Worm (Caenorhabditis elegans): ENCODE results near the gene T24H10.1.

T24H10.1 gene

ce11 chrII:9127379-9127778 lies 28.2 kb downstream of the T24H10.1 start:
- TF ChIP-seq W03F9.2 (tag; optimal IDR thresholded peaks at IDR 0.05): no peak

ce11 chrII:9128132-9128531 lies 29.0 kb downstream of the T24H10.1 start:
- TF ChIP-seq W03F9.2 (tag; optimal IDR thresholded peaks at IDR 0.05) (peak; percentile 6), him-1 (tag; optimal IDR thresholded peaks at IDR 0.05) (no peak)

ce11 chrII:9130339-9130738 lies 31.2 kb downstream of the T24H10.1 start:
- TF ChIP-seq him-1 (tag; optimal IDR thresholded peaks at IDR 0.05) (no peak), W03F9.2 (tag; optimal IDR thresholded peaks at IDR 0.05) (no peak), dao-5 (tag; optimal IDR thresholded peaks at IDR 0.05) (no peak)

ce11 chrII:9131363-9131762 lies 32.2 kb downstream of the T24H10.1 start, which contains the start of gene C16D2.1:
Gene C16D2.1 (plus strand): TSS chrII:9131663.
- no peak for TF ChIP-seq W03F9.2 (tag; optimal IDR thresholded peaks at IDR 0.05)
- no peak for TF ChIP-seq dao-5 (tag; optimal IDR thresholded peaks at IDR 0.05)
- TF ChIP-seq him-1 (tag; optimal IDR thresholded peaks at IDR 0.05): no peak

- TF ChIP-seq dao-5 (tag; optimal IDR thresholded peaks at IDR 0.05) (no peak), him-1 (tag; optimal IDR thresholded peaks at IDR 0.05) (no peak), W03F9.2 (tag; optimal IDR thresholded peaks at IDR 0.05) (no peak)
Observed at ce11 chrII:9132338-9132737, 33.2 kb downstream of the T24H10.1 start.

ce11 chrII:9135878-9136277 lies 36.7 kb downstream of the T24H10.1 start, which contains the start of gene nlp-78:
Gene nlp-78 (plus strand): TSS chrII:9136178.
- TF ChIP-seq W03F9.2 (tag; optimal IDR thresholded peaks at IDR 0.05) (no peak), dao-5 (tag; optimal IDR thresholded peaks at IDR 0.05) (no peak), him-1 (tag; optimal IDR thresholded peaks at IDR 0.05) (no peak)

- TF ChIP-seq W03F9.2 (tag; optimal IDR thresholded peaks at IDR 0.05) (no peak), him-1 (tag; optimal IDR thresholded peaks at IDR 0.05) (no peak), dao-5 (tag; optimal IDR thresholded peaks at IDR 0.05) (no peak)
Observed at ce11 chrII:9137803-9138202, 38.6 kb downstream of the T24H10.1 start, which contains the start of gene C16D2.3. Gene C16D2.3 (plus strand): TSS chrII:9138103.

ce11 chrII:9139172-9139700 lies 40.1 kb downstream of the T24H10.1 start, which contains the start of gene Y9C2UA.1:
Gene Y9C2UA.1 (plus strand): TSS chrII:9139650.
- TF ChIP-seq him-1 (tag; optimal IDR thresholded peaks at IDR 0.05) (no peak), W03F9.2 (tag; optimal IDR thresholded peaks at IDR 0.05) (no peak), dao-5 (tag; optimal IDR thresholded peaks at IDR 0.05) (no peak)

ce11 chrII:9141110-9141509 lies 41.9 kb downstream of the T24H10.1 start:
- TF ChIP-seq him-1 (tag; optimal IDR thresholded peaks at IDR 0.05) (no peak), W03F9.2 (tag; optimal IDR thresholded peaks at IDR 0.05) (no peak), dao-5 (tag; optimal IDR thresholded peaks at IDR 0.05) (no peak)

ce11 chrII:9143795-9144194 lies 44.6 kb downstream of the T24H10.1 start:
- TF ChIP-seq dao-5 (tag; optimal IDR thresholded peaks at IDR 0.05) (no peak), him-1 (tag; optimal IDR thresholded peaks at IDR 0.05) (no peak), W03F9.2 (tag; optimal IDR thresholded peaks at IDR 0.05) (no peak)

- TF ChIP-seq him-1 (tag; optimal IDR thresholded peaks at IDR 0.05) (no peak), dao-5 (tag; optimal IDR thresholded peaks at IDR 0.05) (no peak), W03F9.2 (tag; optimal IDR thresholded peaks at IDR 0.05) (no peak)
Observed at ce11 chrII:9144366-9144765, 45.2 kb downstream of the T24H10.1 start.

- no peak for TF ChIP-seq W03F9.2 (tag; optimal IDR thresholded peaks at IDR 0.05)
- no peak for TF ChIP-seq dao-5 (tag; optimal IDR thresholded peaks at IDR 0.05)
- TF ChIP-seq him-1 (tag; optimal IDR thresholded peaks at IDR 0.05): no peak
Observed at ce11 chrII:9145961-9146360, 46.8 kb downstream of the T24H10.1 start, which contains the start of gene W07A12.4. Gene W07A12.4 (plus strand): TSS chrII:9146261.

- no peak for TF ChIP-seq dao-5 (tag; optimal IDR thresholded peaks at IDR 0.05)
- no peak for TF ChIP-seq him-1 (tag; optimal IDR thresholded peaks at IDR 0.05)
- TF ChIP-seq W03F9.2 (tag; optimal IDR thresholded peaks at IDR 0.05): no peak
Observed at ce11 chrII:9148079-9148478, 48.9 kb downstream of the T24H10.1 start.

Measured in whole organism, L4/young adult.